Worm (Caenorhabditis elegans) whole organism, L2 larva: ENCODE data around the gene ZC239.13.

Source experiments
- F13H6.1 ChIP-seq: sonication (generic microtip); optimal IDR thresholded peaks from 2 replicates; lab custom pipeline; 2016; ENCODE audit warnings: missing genetic modification characterization, missing compliant biosample characterization
- ama-1 ChIP-seq: fragments of 150-350 bp; optimal IDR thresholded peaks from 2 replicates; lab custom pipeline; 2018; ENCODE audit warnings: inconsistent platforms
- elt-3 ChIP-seq: sonication (generic microtip); optimal IDR thresholded peaks from 2 replicates; lab custom pipeline; 2017; ENCODE audit warnings: missing biosample characterization, missing genetic modification characterization
- lin-39 ChIP-seq: fragments of 150-350 bp; optimal IDR thresholded peaks from 2 replicates; lab custom pipeline; 2014; ENCODE audit warnings: missing biosample characterization, missing genetic modification reagents, missing genetic modification characterization
- mdl-1 ChIP-seq, 2 experiments: fragments of 150-350 bp in 1 of 2; sonication (generic microtip) in 1 of 2; optimal IDR thresholded peaks; 2 replicates each; lab custom pipeline; 2017; ENCODE audit warnings: missing biosample characterization in 2 of 2, missing genetic modification characterization in 2 of 2
- nhr-237 ChIP-seq: fragments of 150-350 bp; optimal IDR thresholded peaks from 2 replicates; lab custom pipeline; 2014; ENCODE audit warnings: missing biosample characterization, missing genetic modification characterization
- nhr-6 ChIP-seq: fragments of 150-350 bp; optimal IDR thresholded peaks from 2 replicates; lab custom pipeline; 2014; ENCODE audit warnings: missing biosample characterization, missing genetic modification characterization
- zag-1 ChIP-seq: fragments of 150-350 bp; optimal IDR thresholded peaks from 2 replicates; lab custom pipeline; 2014; ENCODE audit warnings: missing biosample characterization, missing genetic modification characterization
- ztf-11 ChIP-seq: sonication (generic microtip); optimal IDR thresholded peaks from 2 replicates; lab custom pipeline; 2017; ENCODE audit warnings: missing biosample characterization, missing genetic modification characterization

DNA sequence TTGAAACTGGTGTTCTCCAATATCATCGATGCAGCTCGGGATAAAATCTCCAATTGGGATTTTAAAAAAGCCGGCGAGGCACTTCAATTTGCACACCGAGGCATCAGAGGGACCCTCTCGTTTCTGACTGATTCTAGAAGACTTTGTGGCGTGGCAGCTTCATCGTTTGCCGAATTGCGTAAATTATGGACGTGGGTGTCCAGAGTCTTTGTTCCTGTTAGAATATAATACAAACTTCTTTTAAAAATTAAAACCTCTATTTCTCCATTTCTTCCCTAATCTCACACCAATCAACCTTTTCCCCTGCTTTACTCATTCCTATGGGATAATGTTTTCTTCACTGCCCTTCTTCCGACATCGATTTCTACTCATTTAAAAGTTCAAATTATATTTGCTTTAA, 12.3 kb downstream of the ZC239.13 start, which contains the start of gene ZC239.5:
- TF ChIP-seq zag-1 (tag; lab: Kevin White, UChicago): no peak
- no peak for TF ChIP-seq ama-1 (lab: Kevin White, UChicago)
- TF ChIP-seq nhr-6 (tag; lab: Kevin White, UChicago): no peak
- TF ChIP-seq F13H6.1 (tag; lab: Kevin White, UChicago): no peak
- no peak for TF ChIP-seq elt-3
- no peak for TF ChIP-seq ztf-11 (tag; lab: Kevin White, UChicago)
- no peak for TF ChIP-seq mdl-1 (tag; optimal IDR thresholded peaks at IDR 0.05; lab: Kevin White, UChicago)
- no peak for TF ChIP-seq lin-39 (tag; lab: Kevin White, UChicago)
- TF ChIP-seq nhr-237: no peak
